Fruit fly (Drosophila melanogaster) whole organism: ENCODE measurements around the gene DENR.

ENCODE experiments used
- CG8478 ChIP-seq: fragments of >200 bp; optimal IDR thresholded peaks from 2 replicates; lab custom pipeline; 2018; ENCODE audit warnings: inconsistent platforms
- Dll ChIP-seq: fragments of >200 bp; optimal IDR thresholded peaks from 2 replicates; lab custom pipeline; 2017
- psq ChIP-seq: fragments of >200 bp; optimal IDR thresholded peaks from 2 replicates; lab custom pipeline; 2017
- usp ChIP-seq: fragments of >200 bp; optimal IDR thresholded peaks from 2 replicates; lab custom pipeline; 2017; ENCODE audit warnings: missing biosample characterization, missing genetic modification characterization, mixed read lengths

dm6 chrX:16889510-16889909, 3.1 kb upstream of the DENR start, which contains the start of gene CG13002:
- TF ChIP-seq usp (GFP tag; lab: Kevin White, UChicago) (no peak), Dll (lab: Kevin White, UChicago) (no peak), CG8478 (lab: Kevin White, UChicago) (no peak), psq (no peak)
